Fruit fly (Drosophila melanogaster) whole organism, pupa: ENCODE data around the gene Osi14.

Experiments used
- CG13204 ChIP-seq: fragments of 200-800 bp; sonication (Bioruptor generic); optimal IDR thresholded peaks from 2 replicates; lab custom pipeline; 2018; ENCODE audit warnings: missing biosample characterization, mild to moderate bottlenecking, missing genetic modification characterization, moderate library complexity
- CG14655 ChIP-seq: fragments of 200-800 bp; sonication (Bioruptor generic); optimal IDR thresholded peaks from 3 replicates; lab custom pipeline; 2017; ENCODE audit warnings: mild to moderate bottlenecking, missing biosample characterization, missing genetic modification reagents, missing genetic modification characterization
- CG15710 ChIP-seq: fragments of 200-800 bp; sonication (Bioruptor generic); optimal IDR thresholded peaks from 2 replicates; lab custom pipeline; 2018; ENCODE audit warnings: missing biosample characterization, mild to moderate bottlenecking, missing genetic modification characterization, moderate library complexity
- CG17806 ChIP-seq: fragments of 200-800 bp; sonication (Bioruptor generic); optimal IDR thresholded peaks from 2 replicates; lab custom pipeline; 2018; ENCODE audit warnings: missing biosample characterization, mild to moderate bottlenecking, missing genetic modification characterization, moderate library complexity
- CG32121 ChIP-seq: fragments of 200-800 bp; sonication (Bioruptor generic); IDR thresholded peaks from 2 replicates; pipeline ENCODE4 v1.3.6; 2022; ENCODE audit warnings: missing biosample characterization, missing genetic modification characterization
- CG8301 ChIP-seq: fragments of 200-800 bp; sonication (Bioruptor generic); optimal IDR thresholded peaks from 2 replicates; lab custom pipeline; 2018; ENCODE audit warnings: missing biosample characterization, mild to moderate bottlenecking, missing genetic modification characterization
- EcR ChIP-seq: fragments of 200-800 bp; sonication (Bioruptor generic); optimal IDR thresholded peaks from 3 replicates; lab custom pipeline; 2019; ENCODE audit warnings: missing biosample characterization, missing genetic modification characterization, mild to moderate bottlenecking, moderate library complexity, missing genetic modification reagents
- Ets98B ChIP-seq: fragments of 200-800 bp; sonication (Bioruptor generic); IDR thresholded peaks from 2 replicates; pipeline ENCODE4 v1.3.6; 2022; ENCODE audit warnings: missing biosample characterization, missing genetic modification characterization

DNA sequence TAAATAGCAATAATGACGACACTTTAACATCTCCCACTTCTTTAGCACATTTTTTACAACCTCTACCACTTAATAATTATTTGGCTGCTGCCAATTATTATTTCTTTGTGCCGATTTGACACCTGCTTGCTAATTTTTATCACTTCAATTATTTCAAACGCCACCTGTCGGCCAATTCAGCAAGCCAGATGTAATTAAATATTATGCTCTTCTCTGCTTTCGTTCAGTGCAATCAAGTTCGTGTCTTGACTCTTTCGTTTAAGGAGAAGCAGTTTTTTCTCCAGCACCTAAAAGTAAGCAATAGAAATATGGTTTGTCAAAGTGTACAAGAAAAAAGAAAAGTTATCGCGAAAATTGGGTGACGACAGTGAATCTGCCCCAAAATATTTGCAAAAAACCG lies 44.5 kb upstream of the Osi14 start:
- no peak for TF ChIP-seq EcR (GFP tag; lab: Kevin White, UChicago)
- TF ChIP-seq CG14655: no peak
- no peak for TF ChIP-seq CG15710 (tag; lab: Kevin White, UChicago)
- TF ChIP-seq CG32121: no peak
- TF ChIP-seq Ets98B (GFP tag; lab: Robert Waterston, UW): no peak
- no peak for TF ChIP-seq CG13204
- no peak for TF ChIP-seq CG17806 (tag; lab: Kevin White, UChicago)
- no peak for TF ChIP-seq CG8301
